Fruit fly (Drosophila melanogaster) whole organism, embryonic: ENCODE data around the gene FRG1.

Source experiments
- Abd-B ChIP-seq: fragments of 200-800 bp; sonication (Bioruptor generic); optimal IDR thresholded peaks from 2 replicates; lab custom pipeline; 2018; ENCODE audit warnings: missing biosample characterization, mild to moderate bottlenecking, missing genetic modification characterization, moderate library complexity
- BEAF-32 ChIP-seq: fragments of 200-800 bp; sonication (Bioruptor generic); optimal IDR thresholded peaks from 3 replicates; lab custom pipeline; 2017; ENCODE audit warnings: missing biosample characterization, missing genetic modification characterization, mild to moderate bottlenecking, moderate library complexity, missing genetic modification reagents
- Bgb ChIP-seq: fragments of 200-800 bp; sonication (Bioruptor generic); IDR thresholded peaks from 2 replicates; pipeline ENCODE4 v1.3.6; 2022; ENCODE audit warnings: missing biosample characterization, missing genetic modification characterization; ENCODE audit not compliant: partially characterized antibody
- BtbVII ChIP-seq: fragments of 200-800 bp; sonication (Bioruptor generic); optimal IDR thresholded peaks from 3 replicates; lab custom pipeline; 2017; ENCODE audit warnings: missing biosample characterization, mild to moderate bottlenecking, missing genetic modification characterization
- CG10431 ChIP-seq: fragments of 200-800 bp; sonication (Bioruptor generic); optimal IDR thresholded peaks from 3 replicates; lab custom pipeline; 2018; ENCODE audit warnings: missing biosample characterization, mild to moderate bottlenecking, missing genetic modification characterization
- CG10462 ChIP-seq: fragments of 200-800 bp; sonication (Bioruptor generic); optimal IDR thresholded peaks from 2 replicates; lab custom pipeline; 2016; ENCODE audit warnings: missing biosample characterization, missing genetic modification characterization
- CG10654 ChIP-seq: fragments of 200-800 bp; sonication (Bioruptor generic); optimal IDR thresholded peaks from 2 replicates; lab custom pipeline; 2016; ENCODE audit warnings: missing biosample characterization, missing genetic modification characterization
- CG11398 ChIP-seq: fragments of 200-800 bp; sonication (Bioruptor generic); optimal IDR thresholded peaks from 2 replicates; lab custom pipeline; 2016; ENCODE audit warnings: missing biosample characterization, missing genetic modification characterization
- CG11456 ChIP-seq: fragments of 200-800 bp; sonication (Bioruptor generic); IDR thresholded peaks from 3 replicates; pipeline ENCODE4 v1.3.6; 2022; ENCODE audit warnings: missing biosample characterization, missing genetic modification characterization
- CG16813 ChIP-seq: fragments of 200-800 bp; sonication (Bioruptor generic); IDR thresholded peaks from 3 replicates; pipeline ENCODE4 v1.3.6; 2022; ENCODE audit warnings: missing biosample characterization, missing genetic modification characterization; ENCODE audit not compliant: partially characterized antibody
- CG17359 ChIP-seq: fragments of 200-800 bp; sonication (Bioruptor generic); optimal IDR thresholded peaks from 3 replicates; lab custom pipeline; 2018; ENCODE audit warnings: missing biosample characterization, mild to moderate bottlenecking, missing genetic modification characterization, moderate library complexity
- CG17829 ChIP-seq: fragments of 200-800 bp; optimal IDR thresholded peaks from 2 replicates; lab custom pipeline; 2019; ENCODE audit warnings: missing biosample characterization, mild to moderate bottlenecking, missing genetic modification characterization, moderate library complexity
- CG2199 ChIP-seq: fragments of 200-800 bp; sonication (Bioruptor generic); IDR thresholded peaks from 3 replicates; pipeline ENCODE4 v1.3.6; 2022; ENCODE audit warnings: missing biosample characterization, missing genetic modification characterization
- CG30403 ChIP-seq: fragments of 200-800 bp; sonication (Bioruptor generic); optimal IDR thresholded peaks from 3 replicates; lab custom pipeline; 2016; ENCODE audit warnings: missing biosample characterization, missing genetic modification characterization
- CG32772 ChIP-seq: fragments of 200-800 bp; sonication (Bioruptor generic); IDR thresholded peaks from 2 replicates; pipeline ENCODE4 v1.3.6; 2022; ENCODE audit warnings: missing biosample characterization, missing genetic modification characterization
- CG3995 ChIP-seq: fragments of 200-800 bp; sonication (Bioruptor generic); optimal IDR thresholded peaks from 3 replicates; lab custom pipeline; 2016; ENCODE audit warnings: missing biosample characterization, missing genetic modification characterization
- CG4424 ChIP-seq: fragments of 200-800 bp; sonication (Bioruptor generic); optimal IDR thresholded peaks from 3 replicates; lab custom pipeline; 2016; ENCODE audit warnings: missing biosample characterization, missing genetic modification characterization
- CG4854 ChIP-seq: fragments of 200-800 bp; sonication (Bioruptor generic); optimal IDR thresholded peaks from 2 replicates; lab custom pipeline; 2016; ENCODE audit warnings: missing biosample characterization, missing genetic modification characterization, inconsistent platforms
- CG5953 ChIP-seq: fragments of 200-800 bp; sonication (Bioruptor generic); IDR thresholded peaks from 2 replicates; pipeline ENCODE4 v1.3.6; 2022; ENCODE audit warnings: missing biosample characterization, missing genetic modification characterization
- CG6654 ChIP-seq: fragments of 200-800 bp; sonication (Bioruptor generic); optimal IDR thresholded peaks from 2 replicates; lab custom pipeline; 2017; ENCODE audit warnings: missing biosample characterization, mild to moderate bottlenecking, missing genetic modification characterization
- CG7271 ChIP-seq: fragments of 200-800 bp; sonication (Bioruptor generic); optimal IDR thresholded peaks from 2 replicates; lab custom pipeline; 2018; ENCODE audit warnings: missing biosample characterization, mild to moderate bottlenecking, missing genetic modification characterization, moderate library complexity
- CG9215 ChIP-seq: fragments of 200-800 bp; sonication (Bioruptor generic); IDR thresholded peaks from 2 replicates; pipeline ENCODE4 v1.3.6; 2022; ENCODE audit warnings: missing biosample characterization, missing genetic modification characterization
- CTCF ChIP-seq: fragments of 200-800 bp; sonication (Bioruptor generic); optimal IDR thresholded peaks from 2 replicates; lab custom pipeline; 2017; ENCODE audit warnings: missing biosample characterization, mild to moderate bottlenecking, missing genetic modification characterization, moderate library complexity
- Dp ChIP-seq: fragments of 200-800 bp; sonication (Bioruptor generic); optimal IDR thresholded peaks from 2 replicates; lab custom pipeline; 2018; ENCODE audit warnings: missing biosample characterization, mild to moderate bottlenecking, missing genetic modification characterization, moderate library complexity
- Hmx ChIP-seq: fragments of 200-800 bp; sonication (Bioruptor generic); optimal IDR thresholded peaks from 2 replicates; lab custom pipeline; 2016; ENCODE audit warnings: missing biosample characterization, missing genetic modification characterization
- Hr78 ChIP-seq, 2 experiments: fragments of 200-800 bp in 1 of 2; fragments of >200 bp in 1 of 2; sonication (Bioruptor generic) in 1 of 2; optimal IDR thresholded peaks; 2 replicates each; lab custom pipeline; 2017 to 2019; ENCODE audit warnings: missing biosample characterization in 2 of 2, missing genetic modification characterization in 2 of 2, mild to moderate bottlenecking in 1 of 2, moderate library complexity in 1 of 2
- Lim3 ChIP-seq: fragments of 200-800 bp; sonication (Bioruptor generic); IDR thresholded peaks from 2 replicates; pipeline ENCODE4 v1.3.6; 2022; ENCODE audit warnings: missing biosample characterization, missing genetic modification characterization
- Lpt ChIP-seq: fragments of >200 bp; optimal IDR thresholded peaks from 2 replicates; lab custom pipeline; 2018; ENCODE audit warnings: missing biosample characterization, missing genetic modification characterization
- Neu2 ChIP-seq: fragments of 200-800 bp; sonication (Bioruptor generic); optimal IDR thresholded peaks from 3 replicates; lab custom pipeline; 2016; ENCODE audit warnings: missing biosample characterization, missing genetic modification characterization, borderline replicate concordance
- Nf-YB ChIP-seq: fragments of 200-800 bp; sonication (Bioruptor generic); optimal IDR thresholded peaks from 3 replicates; lab custom pipeline; 2019; ENCODE audit warnings: missing biosample characterization, mild to moderate bottlenecking, missing genetic modification characterization, moderate library complexity
- Oli ChIP-seq: fragments of 200-800 bp; sonication (Bioruptor generic); optimal IDR thresholded peaks from 2 replicates; lab custom pipeline; 2018; ENCODE audit warnings: missing biosample characterization, mild to moderate bottlenecking, missing genetic modification characterization, moderate library complexity
- PHDP ChIP-seq: fragments of 200-800 bp; sonication (Bioruptor generic); optimal IDR thresholded peaks from 3 replicates; lab custom pipeline; 2018; ENCODE audit warnings: missing biosample characterization, mild to moderate bottlenecking, missing genetic modification characterization, moderate library complexity
- ac ChIP-seq: fragments of 200-800 bp; sonication (Bioruptor generic); optimal IDR thresholded peaks from 3 replicates; lab custom pipeline; 2017; ENCODE audit warnings: missing biosample characterization, mild to moderate bottlenecking, missing genetic modification characterization
- ato ChIP-seq: fragments of 200-800 bp; sonication (Bioruptor generic); IDR thresholded peaks from 2 replicates; pipeline ENCODE4 v1.3.6; 2022; ENCODE audit warnings: missing biosample characterization, missing genetic modification characterization; ENCODE audit not compliant: partially characterized antibody
- bowl ChIP-seq: fragments of 200-800 bp; sonication (Bioruptor generic); IDR thresholded peaks from 2 replicates; pipeline ENCODE4 v1.3.6; 2022; ENCODE audit warnings: missing biosample characterization, missing genetic modification characterization
- cas ChIP-seq: fragments of 200-800 bp; sonication (Bioruptor generic); IDR thresholded peaks from 2 replicates; pipeline ENCODE4 v1.3.6; 2022; ENCODE audit warnings: missing biosample characterization, missing genetic modification characterization
- danr ChIP-seq: fragments of 200-800 bp; sonication (Bioruptor generic); IDR thresholded peaks from 2 replicates; pipeline ENCODE4 v1.3.6; 2022; ENCODE audit warnings: missing biosample characterization, missing genetic modification characterization
- dpn ChIP-seq, 2 experiments: fragments of 200-800 bp; sonication (Bioruptor generic); optimal IDR thresholded peaks; 3 replicates each; lab custom pipeline; 2016; ENCODE audit warnings: missing biosample characterization in 2 of 2, missing genetic modification characterization in 2 of 2
- ewg ChIP-seq: fragments of 200-800 bp; sonication (Bioruptor generic); optimal IDR thresholded peaks from 3 replicates; lab custom pipeline; 2017; ENCODE audit warnings: mild to moderate bottlenecking, missing biosample characterization, missing genetic modification reagents, missing genetic modification characterization
- fd102C ChIP-seq: fragments of 200-800 bp; sonication (Bioruptor generic); optimal IDR thresholded peaks from 2 replicates; lab custom pipeline; 2018; ENCODE audit warnings: missing biosample characterization, mild to moderate bottlenecking, missing genetic modification characterization, moderate library complexity
- gt ChIP-seq: fragments of 200-800 bp; sonication (Bioruptor generic); IDR thresholded peaks from 2 replicates; pipeline ENCODE4 v1.3.6; 2022; ENCODE audit warnings: missing biosample characterization, missing genetic modification characterization
- her ChIP-seq: fragments of 200-800 bp; sonication (Bioruptor generic); optimal IDR thresholded peaks from 2 replicates; lab custom pipeline; 2016; ENCODE audit warnings: missing biosample characterization, missing genetic modification characterization
- klu ChIP-seq: fragments of 200-800 bp; sonication (Bioruptor generic); IDR thresholded peaks from 2 replicates; pipeline ENCODE4 v1.3.6; 2022; ENCODE audit warnings: missing biosample characterization, missing genetic modification characterization
- knrl ChIP-seq: fragments of 200-800 bp; sonication (Bioruptor generic); IDR thresholded peaks from 3 replicates; pipeline ENCODE4 v1.3.6; 2022; ENCODE audit warnings: missing biosample characterization, missing genetic modification characterization; ENCODE audit not compliant: partially characterized antibody
- lola ChIP-seq, 3 experiments: fragments of >200 bp in 2 of 3; fragments of 200-800 bp in 1 of 3; sonication (Bioruptor generic) in 1 of 3; optimal IDR thresholded peaks; 2 replicates each; lab custom pipeline; 2017 to 2019; ENCODE audit warnings: missing biosample characterization in 3 of 3, missing genetic modification characterization in 3 of 3, mild to moderate bottlenecking in 1 of 3, moderate library complexity in 1 of 3
- luna ChIP-seq: fragments of 200-800 bp; sonication (Bioruptor generic); optimal IDR thresholded peaks from 2 replicates; lab custom pipeline; 2016; ENCODE audit warnings: missing biosample characterization, missing genetic modification characterization
- psq ChIP-seq: fragments of 200-800 bp; sonication (Bioruptor generic); optimal IDR thresholded peaks from 2 replicates; lab custom pipeline; 2017; ENCODE audit warnings: missing biosample characterization, missing genetic modification characterization
- zfh2 ChIP-seq: fragments of 200-800 bp; sonication (Bioruptor generic); optimal IDR thresholded peaks from 2 replicates; lab custom pipeline; 2016; ENCODE audit warnings: missing biosample characterization, missing genetic modification characterization

FRG1 gene

dm6 chr3L:20296797-20297196 is at the start of gene FRG1 (continued):
- peak; percentile 38 for TF ChIP-seq CTCF
- TF ChIP-seq BtbVII (GFP tag; lab: Kevin White, UChicago), result no peak
- no peak for TF ChIP-seq Oli
- TF ChIP-seq ac, result no peak
- TF ChIP-seq Nf-YB (GFP tag; lab: Kevin White, UChicago), result no peak
- peak; percentile 58 for TF ChIP-seq Dp (GFP tag; lab: Kevin White, UChicago)
- no peak for TF ChIP-seq fd102C (GFP tag; lab: Kevin White, UChicago)
- TF ChIP-seq CG4854 (GFP tag; lab: Kevin White, UChicago), result no peak
- no peak for TF ChIP-seq luna (GFP tag; lab: Kevin White, UChicago)
- TF ChIP-seq ato (GFP tag; lab: Robert Waterston, UW), result peak; percentile 67
- TF ChIP-seq CG7271, result no peak
- no peak for TF ChIP-seq CG17359 (tag; lab: Kevin White, UChicago)
- no peak for TF ChIP-seq CG3995
- TF ChIP-seq CG10462, result no peak
- TF ChIP-seq CG11398 (GFP tag; lab: Kevin White, UChicago), result no peak
- TF ChIP-seq danr (GFP tag; lab: Robert Waterston, UW), result no peak

- TF ChIP-seq bowl (no peak), CG10431 (GFP tag; lab: Kevin White, UChicago) (no peak), Neu2 (GFP tag; lab: Kevin White, UChicago) (no peak), Hmx (GFP tag; lab: Kevin White, UChicago) (no peak), Lpt (GFP tag; lab: Kevin White, UChicago) (no peak), dpn (GFP tag; optimal IDR thresholded peaks at IDR 0.05; lab: Kevin White, UChicago) (no peak), CG17829 (tag; lab: Kevin White, UChicago) (no peak), CG10654 (no peak), lola (GFP tag; optimal IDR thresholded peaks at IDR 0.05; lab: Kevin White, UChicago) (no peak), Lim3 (GFP tag; lab: Robert Waterston, UW) (no peak), CG9215 (GFP tag; lab: Robert Waterston, UW) (no peak), CG5953 (GFP tag; lab: Robert Waterston, UW) (no peak), CG4424 (GFP tag; lab: Kevin White, UChicago) (no peak), her (GFP tag; lab: Kevin White, UChicago) (no peak), psq (GFP tag; lab: Kevin White, UChicago) (no peak), CG30403 (GFP tag; lab: Kevin White, UChicago) (no peak), Bgb (GFP tag; lab: Robert Waterston, UW) (no peak), zfh2 (GFP tag; lab: Kevin White, UChicago) (no peak), Abd-B (GFP tag; lab: Kevin White, UChicago) (no peak)
Observed at dm6 chr3L:20342334-20342733, 45.6 kb upstream of the FRG1 start, which contains the start of gene Spn77Bc. TSS of gene Spn77Bc (plus strand) at chr3L:20342634.

DNA sequence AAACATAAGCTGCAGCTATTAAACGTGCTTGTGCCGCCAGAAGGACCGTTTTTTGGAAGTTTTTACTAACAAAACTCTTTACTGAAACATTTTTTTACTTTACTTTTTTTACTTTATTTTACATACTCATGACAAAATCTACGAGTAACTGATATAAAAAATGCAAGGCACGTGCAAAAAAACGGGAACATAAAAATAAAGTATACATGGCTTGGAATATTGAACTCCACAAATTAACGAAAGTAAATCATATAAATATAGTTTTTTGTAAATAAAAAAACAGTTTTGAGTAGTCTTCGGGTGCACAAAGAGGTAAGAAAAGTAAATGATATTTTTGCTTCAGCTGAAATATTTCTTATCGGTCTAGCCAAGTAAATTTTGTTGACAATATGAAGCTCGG is 23.9 kb upstream of the FRG1 start, which contains the start of gene Spn77Bb:
Gene Spn77Bb (plus strand): TSS at position 301 of the 400 bp plus-strand sequence.
- no peak for TF ChIP-seq PHDP (tag; lab: Kevin White, UChicago)
- no peak for TF ChIP-seq gt (GFP tag; lab: Robert Waterston, UW)
- TF ChIP-seq CG32772, result no peak

DNA sequence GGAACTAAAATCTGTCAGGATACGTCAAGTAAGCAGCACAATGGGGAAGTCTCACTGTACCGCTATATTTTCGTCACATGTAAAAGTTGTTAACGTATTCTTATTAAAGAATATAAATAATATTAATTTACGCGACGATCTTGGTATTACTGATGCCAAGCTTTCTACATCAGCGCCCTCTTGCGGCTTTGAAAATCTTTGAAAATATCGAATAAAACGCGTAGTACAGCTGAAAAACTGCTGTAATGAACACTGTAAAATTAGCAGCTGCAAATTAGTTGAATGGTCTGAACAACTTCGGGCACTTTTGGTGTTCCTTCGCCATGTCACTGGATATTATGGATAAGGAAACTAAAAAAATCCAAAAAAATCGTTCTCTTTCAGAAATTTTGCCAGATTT is 23.3 kb upstream of the FRG1 start:
- TF ChIP-seq BEAF-32 (GFP tag; lab: Kevin White, UChicago) (peak; percentile 52), knrl (GFP tag; lab: Robert Waterston, UW) (peak; percentile 49; the same call in 1 of the 3 replicates), Hr78 (GFP tag; optimal IDR thresholded peaks at IDR 0.05; lab: Kevin White, UChicago) (no peak), cas (GFP tag; lab: Robert Waterston, UW) (no peak), CG16813 (peak; percentile 53), CG6654 (no peak), klu (GFP tag; lab: Robert Waterston, UW) (no peak), CG11456 (peak; percentile 42; the same call in 1 of the 3 replicates), CG7271 (no peak), CTCF (peak; percentile 91), CG2199 (GFP tag; lab: Robert Waterston, UW) (peak; percentile 82), ewg (GFP tag; lab: Kevin White, UChicago) (no peak)
